Fruit fly (Drosophila melanogaster): Measurements from ENCODE around the gene GstD6.

DNA sequence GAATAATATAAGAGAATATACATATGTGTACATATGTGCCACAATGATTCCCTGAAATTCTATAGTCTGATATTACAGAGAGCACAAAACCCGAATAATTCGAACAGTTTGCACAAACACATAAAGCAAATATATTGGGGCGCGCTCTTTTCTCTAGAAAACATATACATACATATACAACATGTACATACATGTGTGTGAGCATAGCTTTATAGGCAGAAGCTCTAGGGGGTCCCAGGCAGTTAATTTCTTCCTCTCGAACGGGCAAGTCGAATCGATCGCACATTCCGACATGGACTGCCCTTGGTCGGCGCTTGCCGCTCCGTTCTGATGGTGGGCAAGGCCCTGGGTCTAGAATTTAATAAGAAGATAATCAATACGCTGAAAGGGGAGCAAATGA is 4.1 kb upstream of the GstD6 start, which contains the start of gene GstD3:
- no peak for TF ChIP-seq usp (GFP tag; optimal IDR thresholded peaks at IDR 0.05)
- TF ChIP-seq EcR (GFP tag; optimal IDR thresholded peaks at IDR 0.05), result no peak
- TF ChIP-seq CG8478 (optimal IDR thresholded peaks at IDR 0.05), result no peak
